Worm (Caenorhabditis elegans) whole organism, mixed stage, embryonic: ENCODE measurements around the gene acl-1.

Experiments used
- elt-1 ChIP-seq: sonication (generic microtip); optimal IDR thresholded peaks from 2 replicates; lab custom pipeline; 2017; ENCODE audit warnings: missing genetic modification characterization, mild to moderate bottlenecking, missing compliant biosample characterization, antibody characterized with exemption, moderate library complexity, borderline replicate concordance; ENCODE audit not compliant: insufficient read depth
- hlh-1 ChIP-seq: fragments of 150-350 bp; optimal IDR thresholded peaks from 2 replicates; lab custom pipeline; 2014; ENCODE audit warnings: missing biosample characterization, missing genetic modification reagents, missing genetic modification characterization
- mep-1 ChIP-seq: fragments of 150-350 bp; optimal IDR thresholded peaks from 2 replicates; lab custom pipeline; 2017; ENCODE audit warnings: missing biosample characterization, missing genetic modification reagents, missing genetic modification characterization, inconsistent platforms

ce11 chrX:15865868-15866555, 16.3 kb downstream of the acl-1 start, which contains the start of the genes csb-1 and F53H4.4:
- TF ChIP-seq hlh-1 (tag; lab: Kevin White, UChicago): no peak
- TF ChIP-seq mep-1 (tag; lab: Kevin White, UChicago): peak; percentile 84
- TF ChIP-seq elt-1: no peak
